Worm (Caenorhabditis elegans): ENCODE measurements around the gene epic-3.

DNA sequence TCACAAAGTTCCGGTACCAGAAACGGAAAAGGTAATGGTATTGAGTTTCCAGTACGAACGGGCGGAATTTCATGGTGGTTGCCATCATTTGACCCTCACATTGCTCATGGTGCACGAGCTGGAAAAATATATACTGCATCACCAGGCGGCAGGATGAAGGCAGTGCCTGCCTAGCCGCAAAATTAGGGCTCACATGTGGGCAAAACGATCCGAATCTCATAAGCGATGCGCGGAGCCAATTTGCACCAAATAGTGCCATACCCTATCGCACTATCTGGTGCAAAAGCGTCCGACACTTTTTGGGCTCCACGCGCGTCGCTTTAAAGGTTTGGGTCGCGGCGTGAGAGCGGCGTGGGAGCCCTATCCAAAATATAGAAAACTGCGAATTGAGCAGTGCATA, 45.0 kb downstream of the epic-3 start:
- no peak for TF ChIP-seq elt-4 (tag; optimal IDR thresholded peaks at IDR 0.05)
- TF ChIP-seq fkh-10 (GFP tag; optimal IDR thresholded peaks at IDR 0.05) = no peak
- no peak for TF ChIP-seq ceh-24 (tag; optimal IDR thresholded peaks at IDR 0.05)
- no peak for TF ChIP-seq F13H6.1 (tag; optimal IDR thresholded peaks at IDR 0.05)
- no peak for TF ChIP-seq dve-1 (tag; optimal IDR thresholded peaks at IDR 0.05)
- TF ChIP-seq syd-9 (tag; optimal IDR thresholded peaks at IDR 0.05) = no peak
- no peak for TF ChIP-seq madf-2 (tag; optimal IDR thresholded peaks at IDR 0.05)
- TF ChIP-seq unc-42 (tag; optimal IDR thresholded peaks at IDR 0.05) = no peak
- TF ChIP-seq pha-4 (tag; optimal IDR thresholded peaks at IDR 0.05) = no peak
